Fruit fly (Drosophila melanogaster): ENCODE data around the gene CG9147.

CG9147 gene

DNA sequence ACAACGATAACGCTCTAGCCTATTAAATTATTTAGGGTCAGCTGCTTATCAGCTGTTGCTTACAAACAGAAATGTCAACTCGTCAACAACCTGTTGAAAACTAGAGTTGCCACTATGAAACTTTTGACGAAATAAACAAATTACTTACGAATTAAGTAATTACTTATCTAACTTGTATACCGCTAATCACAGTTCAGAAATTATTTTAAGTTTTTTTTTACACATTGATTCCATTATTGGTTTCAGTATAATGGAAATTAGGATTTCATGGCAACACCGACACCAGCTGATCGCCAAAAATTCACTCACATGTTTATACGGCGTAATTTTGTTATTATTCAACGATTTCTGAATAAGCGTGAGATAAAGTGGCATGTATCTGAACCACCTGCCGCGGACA lies 28.0 kb upstream of the CG9147 start, which contains the start of the genes CG9117 and CG31643 (continued):
- TF ChIP-seq CG10274 (GFP tag; optimal IDR thresholded peaks at IDR 0.05) = no peak
- TF ChIP-seq CG13123 (GFP tag; optimal IDR thresholded peaks at IDR 0.05) = no peak
- no peak for TF ChIP-seq psq (GFP tag; optimal IDR thresholded peaks at IDR 0.05)
- no peak for TF ChIP-seq dimm (GFP tag; IDR thresholded peaks at IDR 0.05)
- no peak for TF ChIP-seq CG12769 (tag; optimal IDR thresholded peaks at IDR 0.05)
- peak; percentile 32 for TF ChIP-seq CG15696 (tag; optimal IDR thresholded peaks at IDR 0.05)
- TF ChIP-seq NfI (GFP tag; optimal IDR thresholded peaks at IDR 0.05) = peak; percentile 63
- no peak for TF ChIP-seq CG43689 (GFP tag; IDR thresholded peaks at IDR 0.05)
- no peak for TF ChIP-seq slou (GFP tag; optimal IDR thresholded peaks at IDR 0.05)
- no peak for TF ChIP-seq pros (GFP tag; optimal IDR thresholded peaks at IDR 0.05)
- TF ChIP-seq CG7928 (GFP tag; optimal IDR thresholded peaks at IDR 0.05) = peak; percentile 23
- TF ChIP-seq yki (optimal IDR thresholded peaks at IDR 0.05) = no peak
- no peak for TF ChIP-seq Ptx1 (GFP tag; IDR thresholded peaks at IDR 0.05)
- no peak for TF ChIP-seq Poxn (GFP tag; IDR thresholded peaks at IDR 0.05)
- TF ChIP-seq vnd (GFP tag; IDR thresholded peaks at IDR 0.05; ENCODE audit: partially characterized antibody) = no peak
- no peak for TF ChIP-seq gem (tag; optimal IDR thresholded peaks at IDR 0.05)
- peak; percentile 53 for TF ChIP-seq CG8924 (tag; optimal IDR thresholded peaks at IDR 0.05)
- TF ChIP-seq CG17568 (GFP tag; optimal IDR thresholded peaks at IDR 0.05) = no peak
- no peak for TF ChIP-seq chinmo (GFP tag; IDR thresholded peaks at IDR 0.05; ENCODE audit: partially characterized antibody)
- no peak for TF ChIP-seq schlank (tag; optimal IDR thresholded peaks at IDR 0.05)
- TF ChIP-seq Dad (GFP tag; optimal IDR thresholded peaks at IDR 0.05) = no peak
- no peak for TF ChIP-seq NFAT (GFP tag; IDR thresholded peaks at IDR 0.05)
- no peak for TF ChIP-seq Eip74EF (GFP tag; optimal IDR thresholded peaks at IDR 0.05)
- TF ChIP-seq CG8359 (GFP tag; optimal IDR thresholded peaks at IDR 0.05; ENCODE audit: borderline replicate concordance) = no peak
- peak; percentile 69 for TF ChIP-seq nmo (GFP tag; optimal IDR thresholded peaks at IDR 0.05)
- no peak for TF ChIP-seq ash1 (GFP tag; optimal IDR thresholded peaks at IDR 0.05)
- TF ChIP-seq CG10366 (GFP tag; IDR thresholded peaks at IDR 0.05) = peak; percentile 35
- TF ChIP-seq bowl (GFP tag; IDR thresholded peaks at IDR 0.05) = no peak
- TF ChIP-seq Ets97D (GFP tag; optimal IDR thresholded peaks at IDR 0.05) = peak; percentile 61
- TF ChIP-seq onecut (GFP tag; IDR thresholded peaks at IDR 0.05) = no peak
- TF ChIP-seq CG17361 (GFP tag; IDR thresholded peaks at IDR 0.05) = no peak
- peak; percentile 52 for TF ChIP-seq ems (GFP tag; optimal IDR thresholded peaks at IDR 0.05)
- peak; percentile 36; the same call in 1 of the 2 replicates for TF ChIP-seq unc-4 (GFP tag; IDR thresholded peaks at IDR 0.05; ENCODE audit: partially characterized antibody)
- no peak for TF ChIP-seq Nf-YA (GFP tag; IDR thresholded peaks at IDR 0.05)
- peak; percentile 57 for TF ChIP-seq bab2 (GFP tag; optimal IDR thresholded peaks at IDR 0.05)
- no peak for TF ChIP-seq CG11504 (tag; optimal IDR thresholded peaks at IDR 0.05)
- TF ChIP-seq pan (optimal IDR thresholded peaks at IDR 0.05) = no peak
- no peak for TF ChIP-seq pan (GFP tag; optimal IDR thresholded peaks at IDR 0.05 in 1 of 2, IDR thresholded peaks at IDR 0.05 in 1 of 2)
- peak; percentile 52 for TF ChIP-seq CG8388 (GFP tag; optimal IDR thresholded peaks at IDR 0.05)
- peak; percentile 31 for TF ChIP-seq Chrac-16 (GFP tag; optimal IDR thresholded peaks at IDR 0.05)
- no peak for TF ChIP-seq Lim3 (GFP tag; IDR thresholded peaks at IDR 0.05)
- TF ChIP-seq sob (GFP tag; IDR thresholded peaks at IDR 0.05) = peak; percentile 58; the same call in 1 of the 2 replicates
- peak; percentile 29 for TF ChIP-seq CG6683 (GFP tag; optimal IDR thresholded peaks at IDR 0.05)
- no peak for TF ChIP-seq nerfin-2 (GFP tag; IDR thresholded peaks at IDR 0.05; ENCODE audit: partially characterized antibody)
- TF ChIP-seq tin (GFP tag; optimal IDR thresholded peaks at IDR 0.05) = peak; percentile 38
- peak; percentile 51 for TF ChIP-seq CG4617 (GFP tag; optimal IDR thresholded peaks at IDR 0.05; ENCODE audit: borderline replicate concordance)
- TF ChIP-seq CG2889 (GFP tag; IDR thresholded peaks at IDR 0.05) = no peak
- peak; percentile 30 for TF ChIP-seq CG18476 (GFP tag; optimal IDR thresholded peaks at IDR 0.05)
- no peak for TF ChIP-seq H15 (GFP tag; IDR thresholded peaks at IDR 0.05)
- no peak for TF ChIP-seq Doc2 (GFP tag; IDR thresholded peaks at IDR 0.05)
- TF ChIP-seq CG10321 (GFP tag; IDR thresholded peaks at IDR 0.05) = no peak
- TF ChIP-seq CG12071 (GFP tag; optimal IDR thresholded peaks at IDR 0.05) = no peak

All from whole organism, embryonic.